Fruit fly (Drosophila melanogaster): ENCODE results near the gene TwdlO.

DNA sequence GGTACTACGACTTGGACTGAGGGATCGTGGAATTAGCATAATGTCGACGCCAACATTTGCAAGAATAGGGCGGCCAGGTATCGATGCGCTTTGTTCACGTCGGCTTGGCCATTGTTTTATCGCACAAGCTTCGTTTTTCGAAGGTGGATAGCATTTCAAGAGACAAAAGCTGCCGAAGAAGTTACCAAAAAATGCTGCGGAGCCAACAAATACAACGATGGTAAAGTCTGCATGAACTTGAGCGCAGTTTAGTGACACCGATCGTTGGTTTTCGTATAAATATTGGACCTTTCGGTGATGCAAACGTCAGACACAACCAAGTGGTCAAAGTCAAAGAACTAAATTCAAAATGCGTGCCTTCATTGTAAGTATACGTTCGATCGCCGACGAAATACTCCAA lies 7.7 kb downstream of the TwdlO start, which contains the start of gene TwdlM:
- TF ChIP-seq CTCF (optimal IDR thresholded peaks at IDR 0.05) (no peak), CG8478 (optimal IDR thresholded peaks at IDR 0.05) (no peak)

Data from S2 (cell line).